Fruit fly (Drosophila melanogaster) whole organism: ENCODE measurements around the gene Glyat.
"Not testable (repeated sequence)": the region's sequence is repeated elsewhere in the genome, so short reads cannot be mapped to it uniquely, and the experiment has no call there.

Experiments
- CG8478 ChIP-seq: fragments of >200 bp; optimal IDR thresholded peaks from 2 replicates; lab custom pipeline; 2018; ENCODE audit warnings: inconsistent platforms
- Dll ChIP-seq: fragments of >200 bp; optimal IDR thresholded peaks from 2 replicates; lab custom pipeline; 2017
- EcR ChIP-seq, 2 experiments: fragments of >200 bp; optimal IDR thresholded peaks; 2 replicates each; lab custom pipeline; 2017; ENCODE audit warnings: missing biosample characterization in 2 of 2, missing genetic modification characterization in 2 of 2, missing genetic modification reagents in 2 of 2
- pan ChIP-seq: fragments of >200 bp; optimal IDR thresholded peaks from 2 replicates; lab custom pipeline; 2017
- psq ChIP-seq: fragments of >200 bp; optimal IDR thresholded peaks from 2 replicates; lab custom pipeline; 2017
- usp ChIP-seq: fragments of >200 bp; optimal IDR thresholded peaks from 2 replicates; lab custom pipeline; 2017; ENCODE audit warnings: missing biosample characterization, missing genetic modification characterization, mixed read lengths

The Glyat gene

dm6 chr2L:7984059-7984800 lies 26.2 kb downstream of the Glyat start, which contains the start of gene Snoo:
TSS of gene Snoo (minus strand) at chr2L:7984196.
- TF ChIP-seq Dll (lab: Kevin White, UChicago) (no peak), pan (no peak), psq (lab: Kevin White, UChicago) (no peak), CG8478 (lab: Kevin White, UChicago) (no peak), EcR (GFP tag; optimal IDR thresholded peaks at IDR 0.05; lab: Kevin White, UChicago) (no peak)

- not testable (repeated sequence) for TF ChIP-seq psq (lab: Kevin White, UChicago); Dll (lab: Kevin White, UChicago); EcR (GFP tag; optimal IDR thresholded peaks at IDR 0.05; lab: Kevin White, UChicago)
Observed at dm6 chr2L:7983646-7984045, 26.8 kb downstream of the Glyat start, which contains the start of gene CG7231. TSS of gene CG7231 (plus strand) at chr2L:7983946.

dm6 chr2L:7976738-7977137 lies 33.7 kb downstream of the Glyat start:
- TF ChIP-seq pan, result peak; percentile 56
- TF ChIP-seq EcR (GFP tag; optimal IDR thresholded peaks at IDR 0.05; lab: Kevin White, UChicago), result no peak

dm6 chr2L:7973470-7974207 lies 36.8 kb downstream of the Glyat start:
- peak; percentile 3 for TF ChIP-seq Dll (lab: Kevin White, UChicago)
- TF ChIP-seq pan, result peak; percentile 95
- no peak for TF ChIP-seq usp (GFP tag; lab: Kevin White, UChicago)

dm6 chr2L:7971423-7971822 lies 39.0 kb downstream of the Glyat start:
- TF ChIP-seq Dll (lab: Kevin White, UChicago) (no peak), usp (GFP tag; lab: Kevin White, UChicago) (no peak), CG8478 (lab: Kevin White, UChicago) (no peak)

DNA sequence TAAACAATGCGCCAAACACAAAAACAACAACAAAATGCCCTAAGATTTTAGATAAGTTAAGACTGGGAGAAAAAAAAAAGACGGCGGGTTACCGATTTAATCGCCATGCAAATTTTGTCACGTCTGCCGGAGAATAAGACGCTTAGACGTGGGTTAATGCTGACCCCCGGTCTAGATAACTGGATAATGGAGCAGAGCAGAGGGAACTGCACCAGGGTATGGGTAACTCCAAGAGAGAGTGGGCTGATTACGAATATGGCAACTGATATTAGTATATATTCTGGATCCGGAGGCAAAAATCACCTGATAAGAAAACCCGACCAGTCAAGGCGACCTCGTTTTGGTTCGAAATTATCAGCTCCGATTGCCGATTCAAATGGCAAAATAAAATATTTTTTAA lies 40.5 kb downstream of the Glyat start:
- no peak for TF ChIP-seq Dll (lab: Kevin White, UChicago)

DNA sequence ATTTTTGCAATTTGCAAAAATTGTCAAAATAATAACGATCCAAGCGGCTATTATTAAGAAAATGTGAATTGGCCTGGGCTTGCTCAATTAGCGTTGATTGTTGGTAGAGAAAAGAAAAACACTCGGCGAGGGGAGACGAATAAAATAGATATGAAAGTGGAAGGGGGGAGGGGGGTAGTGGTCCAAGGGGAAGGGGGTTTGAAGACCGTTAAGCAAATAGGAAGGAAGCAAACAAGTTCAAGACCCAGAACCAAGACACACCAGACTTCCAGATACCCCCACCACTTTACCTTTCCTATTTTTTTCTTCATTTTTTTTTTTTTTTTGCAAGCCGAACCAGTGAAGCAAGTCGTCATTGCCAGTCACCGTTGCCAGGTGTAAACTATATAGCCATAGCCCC lies 41.1 kb downstream of the Glyat start:
- TF ChIP-seq CG8478 (lab: Kevin White, UChicago) (no peak), psq (lab: Kevin White, UChicago) (no peak), EcR (GFP tag; optimal IDR thresholded peaks at IDR 0.05; lab: Kevin White, UChicago) (no peak), pan (no peak), Dll (lab: Kevin White, UChicago) (no peak), usp (GFP tag; lab: Kevin White, UChicago) (no peak)

DNA sequence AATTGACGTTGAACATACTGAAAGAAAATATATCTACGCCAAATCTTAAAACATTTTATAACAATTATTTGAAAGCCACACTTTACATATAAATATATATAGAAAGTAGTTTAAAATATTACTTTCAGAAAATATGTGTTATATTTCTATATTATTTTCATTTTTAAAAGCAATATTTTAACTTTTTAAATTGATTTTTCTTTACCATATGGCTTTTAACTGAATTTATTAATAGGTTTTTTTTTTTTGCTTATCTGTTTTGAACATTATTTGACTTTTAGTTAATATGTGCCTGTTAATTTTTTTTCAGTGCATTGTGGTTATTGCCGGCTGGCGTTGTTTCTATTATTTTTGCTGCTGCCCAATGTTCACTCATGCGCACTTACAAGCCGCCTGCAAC lies 42.4 kb downstream of the Glyat start:
- TF ChIP-seq pan (no peak), Dll (lab: Kevin White, UChicago) (no peak), psq (lab: Kevin White, UChicago) (no peak), EcR (GFP tag; optimal IDR thresholded peaks at IDR 0.05; lab: Kevin White, UChicago) (no peak), CG8478 (lab: Kevin White, UChicago) (no peak), usp (GFP tag; lab: Kevin White, UChicago) (no peak)

DNA sequence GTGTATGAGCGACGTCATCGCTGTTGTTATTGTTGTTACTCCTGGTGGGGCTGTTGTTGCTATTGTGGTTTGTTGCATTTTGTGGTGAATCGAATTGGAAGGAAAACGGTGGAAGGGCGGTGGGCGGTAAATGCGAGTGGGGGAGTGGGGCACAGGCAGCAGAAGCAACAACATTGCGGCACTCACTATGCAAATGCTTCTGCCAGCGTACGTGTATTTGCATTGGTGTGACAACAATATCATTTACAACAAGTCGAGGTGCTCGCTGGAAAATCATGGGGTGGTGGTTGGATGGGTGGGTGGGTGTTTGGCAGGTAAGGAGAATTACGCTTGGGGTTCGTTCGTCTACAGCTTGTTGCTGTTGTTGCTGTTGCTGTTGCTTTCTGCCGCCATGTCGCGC lies 42.8 kb downstream of the Glyat start:
- no peak for TF ChIP-seq pan
- no peak for TF ChIP-seq EcR (GFP tag; optimal IDR thresholded peaks at IDR 0.05; lab: Kevin White, UChicago)
- TF ChIP-seq usp (GFP tag; lab: Kevin White, UChicago), result no peak
- TF ChIP-seq Dll (lab: Kevin White, UChicago), result no peak
- no peak for TF ChIP-seq CG8478 (lab: Kevin White, UChicago)
- TF ChIP-seq psq (lab: Kevin White, UChicago), result no peak

- no peak for TF ChIP-seq psq (lab: Kevin White, UChicago)
- peak in 1 of 2 experiments; percentile 46 for TF ChIP-seq EcR (GFP tag; optimal IDR thresholded peaks at IDR 0.05; lab: Kevin White, UChicago)
- TF ChIP-seq usp (GFP tag; lab: Kevin White, UChicago), result no peak
- no peak for TF ChIP-seq Dll (lab: Kevin White, UChicago)
Observed at dm6 chr2L:7966866-7967549, 43.4 kb downstream of the Glyat start.

DNA sequence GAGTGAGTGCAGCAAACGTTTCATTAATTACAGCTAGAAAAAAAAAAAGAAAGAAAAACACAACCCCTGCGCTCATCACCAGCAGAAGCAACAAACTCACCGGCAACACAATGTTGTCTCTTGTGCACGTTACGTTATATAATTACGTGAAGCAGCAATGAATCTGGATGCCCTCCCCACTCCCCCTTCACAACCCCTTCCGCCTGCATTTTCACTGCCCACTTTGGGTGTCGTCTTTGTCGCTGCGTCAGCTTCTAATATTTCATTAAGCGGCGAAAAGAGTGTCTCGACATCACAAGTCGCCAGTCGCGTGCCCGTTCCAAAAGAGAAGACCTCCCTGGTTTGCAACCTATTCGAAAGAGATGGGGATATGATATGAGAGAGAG lies 44.0 kb downstream of the Glyat start:
- TF ChIP-seq pan (no peak), CG8478 (lab: Kevin White, UChicago) (no peak), psq (lab: Kevin White, UChicago) (no peak), Dll (lab: Kevin White, UChicago) (no peak), usp (GFP tag; lab: Kevin White, UChicago) (no peak), EcR (GFP tag; optimal IDR thresholded peaks at IDR 0.05; lab: Kevin White, UChicago) (no peak)

DNA sequence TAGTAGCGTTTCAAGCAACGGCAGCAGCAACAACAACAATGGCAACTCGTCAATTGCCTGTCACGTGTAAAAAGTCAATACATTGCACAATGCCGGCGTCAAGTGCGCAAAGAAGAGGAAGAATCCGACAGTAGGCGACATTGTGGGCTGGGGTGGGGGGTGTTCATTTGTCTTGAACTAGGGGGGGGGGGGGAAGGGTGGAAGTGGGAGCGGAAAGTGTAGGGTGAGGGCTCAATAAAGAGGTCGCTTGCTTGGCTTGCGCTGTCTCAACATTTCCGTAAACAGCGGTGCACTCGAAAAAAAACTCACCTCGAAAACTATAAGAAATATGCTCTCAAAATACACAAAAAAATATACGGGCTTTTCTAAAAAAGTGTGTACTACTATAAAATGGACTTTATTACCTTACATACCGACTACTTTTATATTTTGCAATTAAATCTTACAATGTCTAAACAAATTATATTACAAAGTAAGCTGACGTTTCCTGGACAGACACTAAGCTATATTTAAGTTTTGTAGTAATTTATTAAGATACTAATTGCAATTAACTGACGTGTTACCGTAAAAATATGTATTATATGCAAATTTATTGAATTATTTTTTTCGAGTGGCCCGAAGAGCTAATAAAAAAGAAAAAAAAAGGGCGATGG lies 44.5 kb downstream of the Glyat start:
- TF ChIP-seq usp (GFP tag; lab: Kevin White, UChicago), result no peak
- no peak for TF ChIP-seq EcR (GFP tag; optimal IDR thresholded peaks at IDR 0.05; lab: Kevin White, UChicago)
- no peak for TF ChIP-seq Dll (lab: Kevin White, UChicago)
- TF ChIP-seq pan, result no peak
- no peak for TF ChIP-seq CG8478 (lab: Kevin White, UChicago)
- TF ChIP-seq psq (lab: Kevin White, UChicago), result no peak
